Fruit fly (Drosophila melanogaster) whole organism, pupa: ENCODE measurements around the gene hng2.

ENCODE experiments used
- CG10348 ChIP-seq: fragments of 200-800 bp; sonication (Bioruptor generic); IDR thresholded peaks from 2 replicates; pipeline ENCODE4 v1.3.6; 2022; ENCODE audit warnings: missing biosample characterization, missing genetic modification characterization
- CG12605 ChIP-seq: fragments of 200-800 bp; sonication (Bioruptor generic); IDR thresholded peaks from 2 replicates; pipeline ENCODE4 v1.3.6; 2022; ENCODE audit warnings: missing biosample characterization, missing genetic modification characterization
- CG13204 ChIP-seq: fragments of 200-800 bp; sonication (Bioruptor generic); optimal IDR thresholded peaks from 2 replicates; lab custom pipeline; 2018; ENCODE audit warnings: missing biosample characterization, mild to moderate bottlenecking, missing genetic modification characterization, moderate library complexity
- CG14655 ChIP-seq: fragments of 200-800 bp; sonication (Bioruptor generic); optimal IDR thresholded peaks from 3 replicates; lab custom pipeline; 2017; ENCODE audit warnings: mild to moderate bottlenecking, missing biosample characterization, missing genetic modification reagents, missing genetic modification characterization
- CG15710 ChIP-seq: fragments of 200-800 bp; sonication (Bioruptor generic); optimal IDR thresholded peaks from 2 replicates; lab custom pipeline; 2018; ENCODE audit warnings: missing biosample characterization, mild to moderate bottlenecking, missing genetic modification characterization, moderate library complexity
- CG17806 ChIP-seq: fragments of 200-800 bp; sonication (Bioruptor generic); optimal IDR thresholded peaks from 2 replicates; lab custom pipeline; 2018; ENCODE audit warnings: missing biosample characterization, mild to moderate bottlenecking, missing genetic modification characterization, moderate library complexity
- CG32121 ChIP-seq: fragments of 200-800 bp; sonication (Bioruptor generic); IDR thresholded peaks from 2 replicates; pipeline ENCODE4 v1.3.6; 2022; ENCODE audit warnings: missing biosample characterization, missing genetic modification characterization
- CG34367 ChIP-seq: fragments of 200-800 bp; sonication (Bioruptor generic); optimal IDR thresholded peaks from 2 replicates; lab custom pipeline; 2018; ENCODE audit warnings: missing biosample characterization, mild to moderate bottlenecking, missing genetic modification characterization
- CG4496 ChIP-seq: fragments of 200-800 bp; sonication (Bioruptor generic); IDR thresholded peaks from 3 replicates; pipeline ENCODE4 v1.3.6; 2022; ENCODE audit warnings: missing biosample characterization, missing genetic modification characterization
- CG8159 ChIP-seq: fragments of 200-800 bp; sonication (Bioruptor generic); optimal IDR thresholded peaks from 3 replicates; lab custom pipeline; 2018; ENCODE audit warnings: missing biosample characterization, mild to moderate bottlenecking, missing genetic modification characterization, moderate library complexity
- CG8301 ChIP-seq: fragments of 200-800 bp; sonication (Bioruptor generic); optimal IDR thresholded peaks from 2 replicates; lab custom pipeline; 2018; ENCODE audit warnings: missing biosample characterization, mild to moderate bottlenecking, missing genetic modification characterization
- CG9948 ChIP-seq: fragments of 200-800 bp; sonication (Bioruptor generic); optimal IDR thresholded peaks from 2 replicates; lab custom pipeline; 2018; ENCODE audit warnings: missing biosample characterization, mild to moderate bottlenecking, missing genetic modification characterization, moderate library complexity
- D1 ChIP-seq: fragments of 200-800 bp; sonication (Bioruptor generic); optimal IDR thresholded peaks from 2 replicates; lab custom pipeline; 2018; ENCODE audit warnings: missing biosample characterization, mild to moderate bottlenecking, missing genetic modification characterization, moderate library complexity
- EcR ChIP-seq: fragments of 200-800 bp; sonication (Bioruptor generic); optimal IDR thresholded peaks from 3 replicates; lab custom pipeline; 2019; ENCODE audit warnings: missing biosample characterization, missing genetic modification characterization, mild to moderate bottlenecking, moderate library complexity, missing genetic modification reagents
- Ets98B ChIP-seq: fragments of 200-800 bp; sonication (Bioruptor generic); IDR thresholded peaks from 2 replicates; pipeline ENCODE4 v1.3.6; 2022; ENCODE audit warnings: missing biosample characterization, missing genetic modification characterization
- Pif1A ChIP-seq: fragments of 200-800 bp; sonication (Bioruptor generic); optimal IDR thresholded peaks from 3 replicates; lab custom pipeline; 2016; ENCODE audit warnings: missing biosample characterization, missing genetic modification characterization
- Pif1B ChIP-seq: fragments of 200-800 bp; sonication (Bioruptor generic); optimal IDR thresholded peaks from 3 replicates; lab custom pipeline; 2016; ENCODE audit warnings: missing biosample characterization, missing genetic modification characterization
- Snoo ChIP-seq: fragments of 200-800 bp; sonication (Bioruptor generic); optimal IDR thresholded peaks from 3 replicates; lab custom pipeline; 2017; ENCODE audit warnings: missing biosample characterization, mild to moderate bottlenecking, missing genetic modification characterization, inconsistent platforms
- fd96Ca ChIP-seq: fragments of 200-800 bp; sonication (Bioruptor generic); IDR thresholded peaks from 3 replicates; pipeline ENCODE4 v1.3.6; 2022; ENCODE audit warnings: missing biosample characterization, missing genetic modification characterization
- gl ChIP-seq: fragments of 200-800 bp; sonication (Bioruptor generic); optimal IDR thresholded peaks from 2 replicates; lab custom pipeline; 2018; ENCODE audit warnings: missing biosample characterization, mild to moderate bottlenecking, missing genetic modification characterization
- rn ChIP-seq: fragments of 200-800 bp; sonication (Bioruptor generic); IDR thresholded peaks from 2 replicates; pipeline ENCODE4 v1.3.6; 2022; ENCODE audit warnings: missing biosample characterization, missing genetic modification characterization

hng2 gene

DNA sequence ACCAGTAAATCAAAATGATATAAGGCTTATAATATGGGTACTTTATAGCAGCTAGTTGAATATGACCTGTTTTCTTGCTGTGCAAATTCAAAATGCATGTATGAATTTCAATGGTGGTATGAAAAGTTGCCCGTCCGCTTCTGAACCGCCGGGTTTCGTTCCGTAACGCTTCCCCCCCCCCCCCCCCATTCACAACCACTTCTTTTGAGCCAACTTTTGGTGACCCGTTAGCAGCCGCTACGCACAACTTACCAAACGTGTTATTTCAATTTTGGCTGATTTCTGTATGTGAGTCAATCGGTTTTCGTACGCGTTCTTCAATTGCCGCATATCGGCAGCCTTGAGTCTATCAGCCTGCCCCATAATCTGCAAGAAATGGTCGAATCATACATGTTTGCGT lies 12.4 kb upstream of the hng2 start:
- TF ChIP-seq D1 (tag; lab: Kevin White, UChicago) (no peak), CG9948 (tag; lab: Kevin White, UChicago) (no peak), CG4496 (GFP tag; lab: Robert Waterston, UW) (no peak), CG15710 (tag; lab: Kevin White, UChicago) (no peak), CG10348 (GFP tag; lab: Robert Waterston, UW) (no peak), CG17806 (tag; lab: Kevin White, UChicago) (no peak), Pif1B (GFP tag; lab: Kevin White, UChicago) (no peak), CG34367 (tag; lab: Kevin White, UChicago) (no peak), CG13204 (GFP tag; lab: Kevin White, UChicago) (peak; percentile 19), CG8301 (tag; lab: Kevin White, UChicago) (no peak), CG14655 (GFP tag; lab: Kevin White, UChicago) (no peak), CG12605 (GFP tag; lab: Robert Waterston, UW) (no peak), gl (no peak), CG32121 (GFP tag; lab: Robert Waterston, UW) (no peak), Ets98B (GFP tag; lab: Robert Waterston, UW) (no peak), EcR (GFP tag; lab: Kevin White, UChicago) (no peak), rn (GFP tag; lab: Robert Waterston, UW) (no peak), fd96Ca (GFP tag; lab: Robert Waterston, UW) (0 out of 3 replicates have a peak, but pooled peaks have one; percentile 17)

DNA sequence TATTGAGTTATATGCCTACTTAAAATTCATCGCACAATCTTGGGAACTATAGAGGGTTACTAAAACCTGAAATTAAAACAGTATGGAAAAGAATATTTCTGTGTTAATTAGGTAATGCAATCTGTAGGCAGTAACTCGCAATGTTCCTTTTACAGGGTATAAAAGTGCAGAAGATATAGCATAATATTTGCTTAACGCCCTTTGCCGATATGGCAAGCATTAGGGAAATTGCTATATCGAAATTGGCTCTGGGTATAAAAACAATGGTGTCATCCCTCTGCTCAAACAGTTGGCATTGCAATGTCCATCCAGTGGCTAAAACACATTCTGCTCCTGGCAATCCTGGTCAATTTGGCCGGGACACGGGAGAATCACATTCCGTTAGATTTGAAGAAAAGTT lies 11.7 kb upstream of the hng2 start, which contains the start of gene Ir85a:
Gene Ir85a (plus strand): TSS at position 301 of the 400 bp plus-strand sequence.
- TF ChIP-seq CG17806 (tag; lab: Kevin White, UChicago) (no peak), CG12605 (GFP tag; lab: Robert Waterston, UW) (no peak), CG8159 (tag; lab: Kevin White, UChicago) (no peak), rn (GFP tag; lab: Robert Waterston, UW) (no peak), CG34367 (tag; lab: Kevin White, UChicago) (no peak), Ets98B (GFP tag; lab: Robert Waterston, UW) (no peak)

DNA sequence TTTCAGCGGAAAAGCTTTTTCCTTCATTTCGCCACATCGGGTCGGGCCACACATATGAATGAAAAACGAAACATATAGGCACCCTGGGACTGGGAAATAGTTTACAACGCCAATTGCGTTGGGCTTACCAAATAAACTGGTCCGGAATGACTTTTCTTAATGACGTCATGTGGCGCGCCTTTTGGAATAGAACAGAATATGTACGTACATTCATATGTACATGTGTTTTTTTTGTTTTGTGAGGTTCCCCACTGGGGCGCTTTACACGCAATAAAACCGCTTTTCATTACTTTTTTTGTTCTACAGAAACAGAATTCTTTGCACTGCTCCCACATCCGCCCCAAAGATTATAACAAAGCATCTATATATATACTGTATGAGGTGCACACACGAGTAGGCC lies 7.8 kb upstream of the hng2 start:
- TF ChIP-seq EcR (GFP tag; lab: Kevin White, UChicago) = no peak
- no peak for TF ChIP-seq rn (GFP tag; lab: Robert Waterston, UW)
- TF ChIP-seq Pif1A (GFP tag; lab: Kevin White, UChicago) = no peak
- TF ChIP-seq D1 (tag; lab: Kevin White, UChicago) = no peak
- no peak for TF ChIP-seq CG12605 (GFP tag; lab: Robert Waterston, UW)
- TF ChIP-seq Ets98B (GFP tag; lab: Robert Waterston, UW) = no peak
- TF ChIP-seq gl = no peak
- TF ChIP-seq CG15710 (tag; lab: Kevin White, UChicago) = no peak
- no peak for TF ChIP-seq fd96Ca (GFP tag; lab: Robert Waterston, UW)
- TF ChIP-seq CG10348 (GFP tag; lab: Robert Waterston, UW) = no peak
- TF ChIP-seq CG34367 (tag; lab: Kevin White, UChicago) = no peak
- TF ChIP-seq CG9948 (tag; lab: Kevin White, UChicago) = no peak
- TF ChIP-seq CG32121 (GFP tag; lab: Robert Waterston, UW) = no peak

DNA sequence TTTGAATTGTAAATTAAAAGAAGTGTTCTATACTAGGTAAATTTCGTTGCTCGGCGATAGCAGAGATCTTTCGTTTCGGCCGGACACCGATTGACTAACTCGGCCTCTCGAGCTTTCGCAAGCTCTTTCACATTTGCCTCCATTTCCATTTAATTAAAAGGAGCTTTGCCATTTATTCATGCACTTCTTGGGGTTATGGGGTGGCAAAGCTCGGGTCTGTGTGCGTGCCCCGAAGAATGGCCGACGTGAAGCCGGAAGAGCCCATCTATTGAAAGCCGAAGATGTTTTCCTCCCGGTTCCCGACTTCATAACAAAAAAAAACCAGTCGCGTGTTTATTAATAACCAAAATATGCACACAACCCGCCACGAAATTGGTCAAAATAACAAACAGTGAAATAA lies 6.3 kb upstream of the hng2 start:
- TF ChIP-seq CG12605 (GFP tag; lab: Robert Waterston, UW) = 0 out of 2 replicates have a peak, but pooled peaks have one; percentile 22
- TF ChIP-seq Pif1B (GFP tag; lab: Kevin White, UChicago) = no peak
- 0 out of 3 replicates have a peak, but pooled peaks have one; percentile 25 for TF ChIP-seq CG4496 (GFP tag; lab: Robert Waterston, UW)

DNA sequence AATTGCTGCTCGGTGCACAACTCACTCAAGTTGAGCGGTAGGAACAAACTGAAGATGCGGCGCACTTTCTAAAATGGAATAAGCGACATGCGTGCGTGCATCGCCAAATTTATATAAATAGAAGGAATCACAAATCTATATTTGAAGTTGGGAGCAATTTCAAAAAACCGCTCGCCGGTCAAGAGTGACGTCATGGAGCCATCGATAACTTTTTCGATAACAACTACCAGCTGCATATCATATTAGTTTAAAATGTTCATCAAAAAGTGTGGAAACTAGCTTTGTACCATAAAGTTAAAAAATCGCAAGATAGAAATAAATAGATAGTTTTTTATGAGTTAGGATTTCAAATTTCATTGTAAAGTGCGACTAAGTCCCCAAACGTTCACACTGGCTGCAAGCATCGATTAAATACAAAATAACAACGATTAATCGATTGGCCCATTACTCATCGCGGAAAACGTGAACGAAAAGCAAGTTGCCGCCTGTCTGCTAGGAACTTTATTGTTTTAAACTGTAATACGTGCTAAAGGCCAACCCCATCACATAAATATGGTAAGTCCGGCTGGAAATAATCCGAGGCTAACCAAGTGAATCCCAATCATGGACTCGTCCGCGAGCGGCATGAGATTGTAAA lies 4.9 kb upstream of the hng2 start, which contains the start of the genes Pif1A, Pif1B and CCT7:
Gene Pif1A (minus strand): TSS at position 51 of the 637 bp plus-strand sequence.
Gene Pif1B (minus strand): TSS at position 51 of the 637 bp plus-strand sequence.
Gene CCT7 (plus strand): TSS at position 439 of the 637 bp plus-strand sequence.
- TF ChIP-seq D1 (tag; lab: Kevin White, UChicago) = no peak
- no peak for TF ChIP-seq CG14655 (GFP tag; lab: Kevin White, UChicago)
- no peak for TF ChIP-seq CG8301 (tag; lab: Kevin White, UChicago)
- no peak for TF ChIP-seq CG12605 (GFP tag; lab: Robert Waterston, UW)
- no peak for TF ChIP-seq Ets98B (GFP tag; lab: Robert Waterston, UW)
- no peak for TF ChIP-seq CG13204 (GFP tag; lab: Kevin White, UChicago)
- TF ChIP-seq EcR (GFP tag; lab: Kevin White, UChicago) = no peak
- TF ChIP-seq Pif1A (GFP tag; lab: Kevin White, UChicago) = no peak
- no peak for TF ChIP-seq CG10348 (GFP tag; lab: Robert Waterston, UW)
- TF ChIP-seq fd96Ca (GFP tag; lab: Robert Waterston, UW) = no peak
- TF ChIP-seq CG8159 (tag; lab: Kevin White, UChicago) = no peak
- no peak for TF ChIP-seq Snoo
- no peak for TF ChIP-seq rn (GFP tag; lab: Robert Waterston, UW)

DNA sequence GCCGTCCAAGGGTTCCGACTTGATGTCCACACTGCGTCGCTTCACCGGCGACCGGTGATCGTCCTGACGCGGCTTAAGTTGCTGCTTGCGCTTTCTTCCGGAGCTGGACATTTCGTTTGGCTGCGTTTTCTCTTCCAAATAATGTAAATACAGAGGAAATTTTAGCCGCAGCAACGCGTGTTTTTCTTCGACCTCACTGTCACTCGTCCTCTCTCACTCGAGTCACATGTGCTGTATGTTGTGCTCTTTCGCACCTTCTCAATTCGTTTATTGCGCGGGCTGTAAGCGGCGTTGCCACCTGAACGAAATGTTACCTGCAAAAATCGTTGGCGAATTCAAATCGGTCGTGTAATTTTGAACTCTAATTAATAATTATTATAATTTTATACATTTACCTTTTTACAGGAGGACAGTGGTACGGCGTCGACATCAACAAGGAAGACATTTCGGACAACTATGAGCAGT lies 702 bp upstream of the hng2 start, which contains the start of gene CG9839:
Gene CG9839 (minus strand): TSS at position 415 of the 465 bp plus-strand sequence.
- peak; percentile 16; the same call in 1 of the 2 replicates for TF ChIP-seq Ets98B (GFP tag; lab: Robert Waterston, UW)
- no peak for TF ChIP-seq CG32121 (GFP tag; lab: Robert Waterston, UW)
